Fruit fly (Drosophila melanogaster) whole organism, embryonic: ENCODE data around the gene CG31205.

Experiments used
- CG10979 ChIP-seq: fragments of 200-800 bp; sonication (Bioruptor generic); optimal IDR thresholded peaks from 2 replicates; lab custom pipeline; 2018; ENCODE audit warnings: missing biosample characterization, mild to moderate bottlenecking, missing genetic modification characterization, moderate library complexity
- CG16813 ChIP-seq: fragments of 200-800 bp; sonication (Bioruptor generic); IDR thresholded peaks from 3 replicates; pipeline ENCODE4 v1.3.6; 2022; ENCODE audit warnings: missing biosample characterization, missing genetic modification characterization; ENCODE audit not compliant: partially characterized antibody
- CG3281 ChIP-seq: fragments of 200-800 bp; sonication (Bioruptor generic); optimal IDR thresholded peaks from 3 replicates; lab custom pipeline; 2017; ENCODE audit warnings: missing biosample characterization, mild to moderate bottlenecking, missing genetic modification characterization
- CoRest ChIP-seq: fragments of 200-800 bp; sonication (Bioruptor generic); optimal IDR thresholded peaks from 3 replicates; lab custom pipeline; 2018; ENCODE audit warnings: missing biosample characterization, mild to moderate bottlenecking, missing genetic modification characterization, moderate library complexity
- Dll ChIP-seq: fragments of 200-800 bp; sonication (Bioruptor generic); IDR thresholded peaks from 4 replicates; pipeline ENCODE4 v1.3.6; 2022; ENCODE audit warnings: missing biosample characterization, missing genetic modification characterization; ENCODE audit not compliant: partially characterized antibody
- Nf-YC ChIP-seq: fragments of 200-800 bp; optimal IDR thresholded peaks from 3 replicates; lab custom pipeline; 2019; ENCODE audit warnings: missing biosample characterization, mild to moderate bottlenecking, missing genetic modification characterization, moderate library complexity
- Sox102F ChIP-seq: fragments of 200-800 bp; sonication (Bioruptor generic); optimal IDR thresholded peaks from 2 replicates; lab custom pipeline; 2018; ENCODE audit warnings: missing biosample characterization, mild to moderate bottlenecking, missing genetic modification characterization, moderate library complexity
- sna ChIP-seq: fragments of 200-800 bp; sonication (Bioruptor generic); IDR thresholded peaks from 2 replicates; pipeline ENCODE4 v1.3.6; 2022; ENCODE audit warnings: missing biosample characterization, missing genetic modification characterization; ENCODE audit not compliant: partially characterized antibody
- ttk ChIP-seq: fragments of 200-800 bp; sonication (Bioruptor generic); IDR thresholded peaks from 2 replicates; pipeline ENCODE4 v2.1.2; 2022; ENCODE audit warnings: missing biosample characterization, missing genetic modification characterization

DNA sequence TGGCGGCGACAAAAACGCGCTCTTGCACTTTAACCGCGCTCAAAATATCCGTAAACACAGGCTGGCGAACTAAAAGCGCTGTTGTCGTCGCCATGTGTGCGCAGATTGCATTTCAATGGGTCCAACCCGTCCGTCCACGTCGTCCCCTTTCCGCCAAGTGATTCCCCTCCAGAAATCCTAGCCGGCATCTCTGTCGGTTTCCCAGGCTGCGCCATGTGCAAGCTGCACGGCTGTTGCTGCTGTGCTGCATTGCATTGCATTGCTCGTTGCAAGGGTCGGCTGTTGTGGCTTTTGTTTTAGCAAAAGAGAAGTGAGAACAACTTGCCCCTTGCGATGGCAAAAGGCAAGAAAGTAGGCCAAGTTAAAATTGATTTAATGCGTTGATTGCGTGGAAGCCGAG lies 42.7 kb downstream of the CG31205 start:
- no peak for TF ChIP-seq Dll (GFP tag; lab: Robert Waterston, UW)
- no peak for TF ChIP-seq CoRest (tag; lab: Kevin White, UChicago)
- no peak for TF ChIP-seq CG10979 (tag; lab: Kevin White, UChicago)
- no peak for TF ChIP-seq CG3281
- no peak for TF ChIP-seq CG16813
- TF ChIP-seq Sox102F (GFP tag; lab: Kevin White, UChicago) = no peak
- TF ChIP-seq Nf-YC (tag; lab: Kevin White, UChicago) = no peak
- TF ChIP-seq sna (GFP tag; lab: Robert Waterston, UW) = no peak
- no peak for TF ChIP-seq ttk (GFP tag; lab: Robert Waterston, UW)
